Fruit fly (Drosophila melanogaster) whole organism, prepupa: Measurements from ENCODE around the gene fz2.

Source experiments
- Blimp-1 ChIP-seq: fragments of 200-800 bp; sonication (Bioruptor generic); optimal IDR thresholded peaks from 3 replicates; lab custom pipeline; 2017; ENCODE audit warnings: missing biosample characterization, missing genetic modification characterization, mild to moderate bottlenecking, moderate library complexity, missing genetic modification reagents
- CG10631 ChIP-seq: fragments of 200-800 bp; sonication (Bioruptor generic); optimal IDR thresholded peaks from 2 replicates; lab custom pipeline; 2016; ENCODE audit warnings: missing biosample characterization, missing genetic modification characterization
- CG10669 ChIP-seq: fragments of 200-800 bp; sonication (Bioruptor generic); optimal IDR thresholded peaks from 3 replicates; lab custom pipeline; 2018; ENCODE audit warnings: missing biosample characterization, mild to moderate bottlenecking, missing genetic modification characterization, moderate library complexity
- CG6276 ChIP-seq: fragments of 200-800 bp; sonication (Bioruptor generic); optimal IDR thresholded peaks from 2 replicates; lab custom pipeline; 2017; ENCODE audit warnings: missing biosample characterization, mild to moderate bottlenecking, missing genetic modification characterization
- Eip75B ChIP-seq: fragments of 200-800 bp; sonication (Bioruptor generic); optimal IDR thresholded peaks from 3 replicates; lab custom pipeline; 2016; ENCODE audit warnings: missing biosample characterization, missing genetic modification characterization
- OdsH ChIP-seq: fragments of 200-800 bp; sonication (Bioruptor generic); optimal IDR thresholded peaks from 3 replicates; lab custom pipeline; 2016; ENCODE audit warnings: missing biosample characterization, missing genetic modification characterization
- achi ChIP-seq: fragments of 200-800 bp; sonication (Bioruptor generic); optimal IDR thresholded peaks from 3 replicates; lab custom pipeline; 2016; ENCODE audit warnings: missing biosample characterization, missing genetic modification characterization
- cyc ChIP-seq: fragments of 200-800 bp; sonication (Bioruptor generic); optimal IDR thresholded peaks from 3 replicates; lab custom pipeline; 2016; ENCODE audit warnings: missing biosample characterization, missing genetic modification characterization
- pdm3 ChIP-seq: fragments of 200-800 bp; sonication (Bioruptor generic); optimal IDR thresholded peaks from 3 replicates; lab custom pipeline; 2016; ENCODE audit warnings: missing biosample characterization, missing genetic modification characterization
- salr ChIP-seq, 2 experiments: fragments of 200-800 bp; sonication (Bioruptor generic); optimal IDR thresholded peaks; 3 replicates each; lab custom pipeline; 2016 to 2018; ENCODE audit warnings: missing biosample characterization in 2 of 2, missing genetic modification characterization in 2 of 2, mild to moderate bottlenecking in 1 of 2
- topi ChIP-seq: fragments of 200-800 bp; sonication (Bioruptor generic); optimal IDR thresholded peaks from 3 replicates; lab custom pipeline; 2016; ENCODE audit warnings: missing biosample characterization, missing genetic modification characterization

DNA sequence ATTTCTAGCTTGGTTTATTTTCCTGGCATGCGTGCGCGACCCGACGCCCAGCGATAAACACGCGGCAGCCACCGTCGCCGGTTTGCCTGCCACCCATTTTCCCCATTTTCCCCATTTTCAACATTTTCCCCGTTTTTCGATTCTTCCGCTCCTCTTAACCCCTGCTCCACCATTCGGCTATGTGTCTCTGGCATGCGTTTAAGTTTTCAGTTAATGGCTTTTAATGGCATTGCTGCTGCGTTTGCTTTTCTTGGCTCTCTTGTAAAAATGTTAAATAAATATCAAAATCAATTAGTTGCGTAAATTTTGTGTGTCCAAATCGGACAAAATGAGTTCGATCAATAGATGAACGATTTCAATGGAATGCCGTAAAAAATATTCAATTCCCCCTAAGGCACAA is 80.1 kb downstream of the fz2 start:
- no peak for TF ChIP-seq Eip75B
- TF ChIP-seq CG10669 (GFP tag; lab: Kevin White, UChicago) = no peak
- no peak for TF ChIP-seq salr (GFP tag; optimal IDR thresholded peaks at IDR 0.05; lab: Kevin White, UChicago)
- no peak for TF ChIP-seq pdm3 (GFP tag; lab: Kevin White, UChicago)
- TF ChIP-seq achi (GFP tag; lab: Kevin White, UChicago) = no peak
- TF ChIP-seq cyc (GFP tag; lab: Kevin White, UChicago) = no peak
- TF ChIP-seq topi (GFP tag; lab: Kevin White, UChicago) = no peak
- TF ChIP-seq Blimp-1 (GFP tag; lab: Kevin White, UChicago) = no peak
- no peak for TF ChIP-seq CG6276 (GFP tag; lab: Kevin White, UChicago)
- no peak for TF ChIP-seq OdsH (GFP tag; lab: Kevin White, UChicago)
- TF ChIP-seq CG10631 = no peak
